Worm (Caenorhabditis elegans) whole organism, L4/young adult: ENCODE measurements around the gene F54F11.1.

ENCODE experiments used
- W03F9.2 ChIP-seq: fragments of 150-350 bp; optimal IDR thresholded peaks from 2 replicates; lab custom pipeline; 2014; ENCODE audit warnings: missing biosample characterization, missing genetic modification characterization
- dao-5 ChIP-seq: sonication (generic microtip); optimal IDR thresholded peaks from 2 replicates; lab custom pipeline; 2016; ENCODE audit warnings: missing genotype, missing genetic modification characterization, moderate library complexity, missing compliant biosample characterization
- him-1 ChIP-seq: sonication (generic microtip); optimal IDR thresholded peaks from 2 replicates; lab custom pipeline; 2016; ENCODE audit warnings: missing genotype, missing genetic modification reagents, missing genetic modification characterization, missing compliant biosample characterization

ce11 chrII:13485119-13485518, 18.6 kb upstream of the F54F11.1 start:
- TF ChIP-seq him-1 (tag; lab: Kevin White, UChicago) (no peak), W03F9.2 (tag; lab: Kevin White, UChicago) (no peak), dao-5 (tag; lab: Kevin White, UChicago) (no peak)
